Worm (Caenorhabditis elegans): ENCODE data around the gene K09F5.4.

- TF ChIP-seq unc-62 (GFP tag; optimal IDR thresholded peaks at IDR 0.05) (no peak), Y55F3AM.14 (GFP tag; optimal IDR thresholded peaks at IDR 0.05) (no peak), lin-39 (tag; optimal IDR thresholded peaks at IDR 0.05) (no peak), lin-13 (GFP tag; optimal IDR thresholded peaks at IDR 0.05) (no peak), C34F6.9 (tag; optimal IDR thresholded peaks at IDR 0.05) (no peak), mbf-1 (tag; optimal IDR thresholded peaks at IDR 0.05) (no peak), ztf-4 (tag; optimal IDR thresholded peaks at IDR 0.05) (no peak), mdl-1 (tag; optimal IDR thresholded peaks at IDR 0.05) (no peak), nhr-11 (tag; optimal IDR thresholded peaks at IDR 0.05) (no peak), nhr-237 (tag; optimal IDR thresholded peaks at IDR 0.05) (no peak), aly-2 (tag; optimal IDR thresholded peaks at IDR 0.05) (no peak), zag-1 (tag; optimal IDR thresholded peaks at IDR 0.05) (no peak), ceh-16 (tag; optimal IDR thresholded peaks at IDR 0.05) (no peak), unc-39 (tag; optimal IDR thresholded peaks at IDR 0.05) (no peak)
Observed at ce11 chrX:7703863-7704262, 6.7 kb downstream of the K09F5.4 start.
